Worm (Caenorhabditis elegans) whole organism, L3 larva: ENCODE measurements around the gene rde-8.

ENCODE experiments used
- elt-2 ChIP-seq: sonication (generic microtip); optimal IDR thresholded peaks from 2 replicates; lab custom pipeline; 2016; ENCODE audit warnings: missing genetic modification reagents, mild to moderate bottlenecking, missing genetic modification characterization, missing compliant biosample characterization
- snpc-4 ChIP-seq: fragments of 150-350 bp; optimal IDR thresholded peaks from 2 replicates; lab custom pipeline; 2014; ENCODE audit warnings: missing biosample characterization, missing genetic modification characterization

DNA sequence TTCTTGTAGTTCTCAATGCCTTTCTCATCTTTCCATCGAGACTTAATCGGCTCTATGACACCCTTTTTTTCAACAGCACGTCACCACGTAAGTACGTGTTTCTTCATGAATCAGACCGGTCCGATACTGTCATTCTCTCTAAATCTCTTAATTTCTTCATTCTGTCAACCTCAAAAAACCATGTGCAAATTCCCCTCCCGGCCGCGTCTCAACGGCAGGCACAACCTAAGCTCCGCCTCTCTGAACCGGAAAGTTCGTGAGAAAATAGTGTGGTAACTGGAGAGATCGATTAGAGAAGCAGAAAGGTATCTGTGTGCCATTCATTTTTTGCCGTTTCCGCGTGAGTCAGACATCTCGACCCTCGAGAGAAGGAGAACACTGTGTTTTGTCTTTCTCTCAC lies 11.5 kb upstream of the rde-8 start, which contains the start of gene nas-8:
- TF ChIP-seq snpc-4 (tag; lab: Kevin White, UChicago) (no peak), elt-2 (tag; lab: Kevin White, UChicago) (no peak)
